Worm (Caenorhabditis elegans) whole organism, midembryonic: ENCODE results near the gene top-3.
A peak's percentile ranks its signal among the peaks of the same experiment; 100 is the strongest.

Source experiments
- T22C8.4 ChIP-seq: fragments of 200-800 bp; sonication (Bioruptor generic); IDR thresholded peaks from 2 replicates; pipeline ENCODE4 v1.3.6; 2022; ENCODE audit warnings: missing genetic modification characterization, missing compliant biosample characterization
- cog-1 ChIP-seq: sonication (generic microtip); optimal IDR thresholded peaks from 2 replicates; lab custom pipeline; 2016; ENCODE audit warnings: missing genetic modification characterization, missing compliant biosample characterization
- flt-1 ChIP-seq: fragments of 200-800 bp; sonication (Bioruptor generic); IDR thresholded peaks from 2 replicates; pipeline ENCODE4 v1.3.6; 2022; ENCODE audit warnings: missing genetic modification characterization, missing compliant biosample characterization
- klf-2 ChIP-seq: fragments of 200-800 bp; sonication (Bioruptor generic); conservative IDR thresholded peaks from 2 replicates; pipeline ENCODE4 v1.3.6; 2022; ENCODE audit warnings: missing genetic modification reagents, missing genetic modification characterization, missing compliant biosample characterization
- med-1 ChIP-seq: sonication (generic microtip); optimal IDR thresholded peaks from 2 replicates; lab custom pipeline; 2017; ENCODE audit warnings: missing genetic modification characterization, mild to moderate bottlenecking, missing compliant biosample characterization, antibody characterized with exemption, missing genetic modification reagents; ENCODE audit not compliant: insufficient read depth
- ref-1 ChIP-seq: fragments of 200-800 bp; sonication (Bioruptor generic); conservative IDR thresholded peaks from 2 replicates; pipeline ENCODE4 v1.3.6; 2022; ENCODE audit warnings: missing genetic modification reagents, missing genetic modification characterization, missing compliant biosample characterization
- tab-1 ChIP-seq: fragments of 200-800 bp; sonication (Bioruptor generic); IDR thresholded peaks from 2 replicates; pipeline ENCODE4 v1.3.6; 2022; ENCODE audit warnings: missing genetic modification characterization, missing compliant biosample characterization
- ztf-23 ChIP-seq: fragments of 200-800 bp; sonication (Bioruptor generic); IDR thresholded peaks from 2 replicates; pipeline ENCODE4 v1.3.6; 2022; ENCODE audit warnings: missing genetic modification reagents, missing genetic modification characterization, missing compliant biosample characterization
- ztf-29 ChIP-seq: fragments of 200-800 bp; sonication (Bioruptor generic); IDR thresholded peaks from 2 replicates; pipeline ENCODE4 v1.3.6; 2022; ENCODE audit warnings: missing genetic modification reagents, missing genetic modification characterization, missing compliant biosample characterization

Gene top-3

DNA sequence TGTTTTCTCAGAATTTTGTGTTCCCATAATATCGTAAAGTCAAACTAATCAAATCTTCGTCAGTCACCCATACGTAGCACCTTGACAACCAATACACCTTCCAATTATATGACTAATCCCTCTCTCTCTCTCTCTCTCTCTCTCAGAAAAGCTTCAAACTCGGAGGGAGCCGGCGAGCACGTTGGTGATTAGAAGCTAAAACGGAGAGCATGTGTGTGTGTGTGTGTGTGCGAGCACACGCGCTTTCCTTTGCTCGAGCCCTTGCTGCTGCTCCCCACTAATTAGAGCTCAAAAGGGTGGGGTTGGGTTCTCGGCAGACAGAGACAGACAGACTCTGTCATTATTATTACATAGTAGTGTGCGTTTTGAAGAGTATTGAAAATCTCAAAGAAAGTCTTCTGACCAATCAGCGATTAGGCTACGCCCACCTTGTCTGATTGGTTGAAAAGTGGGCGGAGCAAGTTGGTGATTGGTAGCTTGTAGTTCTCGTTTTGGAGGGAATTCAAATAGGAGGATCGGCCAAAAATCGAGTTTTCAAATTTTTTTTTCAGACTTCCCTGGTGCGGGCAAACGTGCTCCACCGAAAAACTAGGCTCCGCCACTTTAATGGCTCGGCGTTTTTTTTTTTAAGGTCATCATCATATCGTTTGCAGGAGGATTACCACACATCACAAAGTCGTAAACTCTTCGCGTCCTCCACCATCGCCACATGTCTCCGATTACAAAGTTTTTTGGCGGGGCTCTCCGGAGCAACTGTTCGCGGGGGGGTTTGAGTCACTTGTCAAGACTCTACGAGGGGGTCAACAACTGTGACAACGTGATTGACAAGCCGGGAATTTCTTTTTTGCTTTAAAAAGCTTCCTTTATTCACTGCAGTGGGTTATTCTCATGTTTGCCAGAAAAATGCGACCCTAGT is 24.7 kb downstream of the top-3 start:
- TF ChIP-seq ref-1 (GFP tag; lab: Robert Waterston, UW) = no peak
- no peak for TF ChIP-seq klf-2 (GFP tag; lab: Robert Waterston, UW)
- no peak for TF ChIP-seq ztf-23 (GFP tag; lab: Robert Waterston, UW)
- TF ChIP-seq tab-1 (GFP tag; lab: Robert Waterston, UW) = no peak
- no peak for TF ChIP-seq cog-1 (tag; lab: Kevin White, UChicago)
- no peak for TF ChIP-seq med-1 (GFP tag; lab: Kevin White, UChicago)
- TF ChIP-seq flt-1 = no peak
- no peak for TF ChIP-seq T22C8.4
- TF ChIP-seq ztf-29 (GFP tag; lab: Robert Waterston, UW) = no peak

- no peak for TF ChIP-seq tab-1 (GFP tag; lab: Robert Waterston, UW)
- TF ChIP-seq med-1 (GFP tag; lab: Kevin White, UChicago) = no peak
- TF ChIP-seq flt-1 = 0 out of 2 replicates have a peak, but pooled peaks have one; percentile 38
- no peak for TF ChIP-seq cog-1 (tag; lab: Kevin White, UChicago)
Measured at ce11 chrIII:11933539-11933938, 26.4 kb downstream of the top-3 start, which contains the start of gene dolk-1. Gene dolk-1 (minus strand): TSS chrIII:11933639.

- TF ChIP-seq T22C8.4 = no peak
- peak; percentile 42; the same call in 1 of the 2 replicates for TF ChIP-seq ref-1 (GFP tag; lab: Robert Waterston, UW)
- peak; percentile 52; the same call in 1 of the 2 replicates for TF ChIP-seq klf-2 (GFP tag; lab: Robert Waterston, UW)
- no peak for TF ChIP-seq med-1 (GFP tag; lab: Kevin White, UChicago)
Measured at ce11 chrIII:11931960-11932359, 28.0 kb downstream of the top-3 start.

DNA sequence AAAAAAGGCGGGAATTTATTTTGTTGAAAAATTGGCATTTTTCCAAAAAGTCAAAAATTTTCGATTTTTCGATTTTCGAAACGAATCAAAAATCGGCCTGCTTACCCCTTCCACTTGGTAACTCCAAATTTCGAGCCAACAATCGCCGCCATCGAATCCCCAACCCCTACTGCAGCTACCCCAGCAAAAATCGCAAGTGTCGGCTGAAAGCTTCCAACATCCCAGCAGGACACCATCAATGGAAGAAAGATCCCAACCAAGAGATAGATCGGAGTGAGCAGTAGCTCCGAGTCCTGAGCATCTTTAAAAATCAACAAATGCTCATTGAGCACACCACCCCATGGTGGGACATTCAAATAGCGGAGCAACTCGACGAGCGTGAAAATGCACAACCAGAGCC is 29.1 kb downstream of the top-3 start:
- TF ChIP-seq flt-1 (no peak), tab-1 (GFP tag; lab: Robert Waterston, UW) (no peak), ztf-29 (GFP tag; lab: Robert Waterston, UW) (no peak), ref-1 (GFP tag; lab: Robert Waterston, UW) (no peak)

ce11 chrIII:11923586-11923985 is 36.4 kb downstream of the top-3 start, which contains the start of gene nft-1:
Gene nft-1 (plus strand): TSS chrIII:11923886.
- TF ChIP-seq klf-2 (GFP tag; lab: Robert Waterston, UW) (no peak), T22C8.4 (no peak), cog-1 (tag; lab: Kevin White, UChicago) (no peak), med-1 (GFP tag; lab: Kevin White, UChicago) (no peak), tab-1 (GFP tag; lab: Robert Waterston, UW) (no peak), ztf-29 (GFP tag; lab: Robert Waterston, UW) (no peak), flt-1 (no peak), ztf-23 (GFP tag; lab: Robert Waterston, UW) (no peak), ref-1 (GFP tag; lab: Robert Waterston, UW) (no peak)

DNA sequence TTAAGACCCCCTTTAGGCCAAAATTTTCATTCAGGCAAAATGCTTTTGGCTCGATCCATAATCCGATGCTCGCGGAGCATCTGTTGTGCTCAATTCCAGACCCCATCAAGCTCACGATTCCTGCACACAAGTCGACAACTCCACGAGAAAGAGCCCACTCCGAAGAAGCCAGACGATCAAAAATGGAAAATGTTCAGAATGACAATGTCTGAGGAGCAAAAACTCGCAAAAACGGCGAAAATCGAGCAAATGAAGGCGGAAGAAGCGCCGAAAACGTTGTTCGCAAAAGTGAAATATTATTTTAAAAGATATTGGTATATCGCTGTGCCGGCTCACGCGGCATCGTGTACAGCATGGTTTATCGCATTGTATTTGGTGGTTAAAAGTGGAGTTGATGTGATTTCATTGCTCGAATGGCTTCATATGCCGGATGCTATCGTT is 38.3 kb downstream of the top-3 start, which contains the start of gene Y56A3A.22:
Y56A3A.22 (plus strand) TSS at position 35 of the 441 bp plus-strand sequence.
- TF ChIP-seq ref-1 (GFP tag; lab: Robert Waterston, UW) (no peak), flt-1 (0 out of 2 replicates have a peak, but pooled peaks have one; percentile 34)

DNA sequence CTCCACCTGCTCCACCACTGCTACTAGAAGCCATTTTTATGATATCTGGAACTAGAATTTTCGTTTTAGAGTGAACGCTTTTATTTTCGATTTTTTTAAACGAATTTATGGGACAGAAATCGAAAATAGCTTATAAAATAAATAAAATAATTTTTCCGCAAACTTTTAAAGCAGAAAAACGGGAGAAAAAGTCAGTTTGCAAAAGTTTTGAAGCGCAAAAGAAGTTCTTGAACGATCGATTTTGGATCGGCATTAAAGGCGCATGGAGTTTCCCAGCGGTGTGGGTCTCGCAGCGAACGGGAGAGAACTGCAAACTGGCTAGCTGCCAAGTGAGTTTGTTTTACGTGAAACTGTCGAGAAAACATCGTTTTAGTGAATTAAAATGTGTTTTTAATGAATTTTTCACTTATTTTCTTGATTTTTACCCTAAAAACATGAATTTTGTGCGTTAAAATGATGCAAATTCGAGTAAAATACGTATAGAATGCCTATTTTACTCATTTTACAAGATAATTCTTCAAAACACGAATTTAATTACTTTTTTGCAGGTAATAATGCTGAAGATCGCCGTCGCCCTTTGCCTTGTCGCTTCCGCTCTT is 39.7 kb downstream of the top-3 start, which contains the start of the genes ccf-1 and trap-4:
ccf-1 (minus strand) TSS at position 51 of the 599 bp plus-strand sequence.
trap-4 (plus strand) TSS at position 549 of the 599 bp plus-strand sequence.
- no peak for TF ChIP-seq med-1 (GFP tag; lab: Kevin White, UChicago)
- 0 out of 2 replicates have a peak, but pooled peaks have one; percentile 15 for TF ChIP-seq T22C8.4
- no peak for TF ChIP-seq flt-1
- no peak for TF ChIP-seq klf-2 (GFP tag; lab: Robert Waterston, UW)
- no peak for TF ChIP-seq cog-1 (tag; lab: Kevin White, UChicago)
- TF ChIP-seq tab-1 (GFP tag; lab: Robert Waterston, UW) = no peak
- TF ChIP-seq ztf-29 (GFP tag; lab: Robert Waterston, UW) = no peak
- no peak for TF ChIP-seq ref-1 (GFP tag; lab: Robert Waterston, UW)
- TF ChIP-seq ztf-23 (GFP tag; lab: Robert Waterston, UW) = no peak

ce11 chrIII:11918247-11918769 is 41.7 kb downstream of the top-3 start, which contains the start of gene znf-593:
Gene znf-593 (minus strand): TSS chrIII:11918719.
- no peak for TF ChIP-seq cog-1 (tag; lab: Kevin White, UChicago)
- TF ChIP-seq ztf-29 (GFP tag; lab: Robert Waterston, UW) = no peak
- TF ChIP-seq ztf-23 (GFP tag; lab: Robert Waterston, UW) = no peak
- TF ChIP-seq flt-1 = peak; percentile 72; the same call in 1 of the 2 replicates

DNA sequence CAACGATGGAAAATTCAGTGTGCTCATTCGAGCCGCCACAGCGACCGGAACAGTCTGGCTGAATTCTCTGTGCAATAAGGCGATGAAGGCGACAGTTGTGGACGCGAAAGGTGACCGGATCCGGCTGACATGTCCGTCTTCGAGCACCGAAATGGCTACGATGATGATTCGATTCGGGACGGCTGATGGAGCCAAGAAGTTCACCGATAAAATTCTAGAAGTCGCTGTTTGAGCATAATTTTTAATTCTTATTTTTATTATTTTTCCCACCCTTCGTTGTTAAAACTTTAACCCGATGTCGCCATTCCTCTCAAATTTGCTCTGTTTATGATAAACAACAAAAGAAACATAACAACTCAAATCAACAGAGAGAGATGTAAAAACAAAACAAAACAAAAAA is 42.5 kb downstream of the top-3 start:
- TF ChIP-seq ztf-23 (GFP tag; lab: Robert Waterston, UW) (no peak), ztf-29 (GFP tag; lab: Robert Waterston, UW) (no peak), tab-1 (GFP tag; lab: Robert Waterston, UW) (no peak), flt-1 (no peak), cog-1 (tag; lab: Kevin White, UChicago) (no peak), klf-2 (GFP tag; lab: Robert Waterston, UW) (no peak), ref-1 (GFP tag; lab: Robert Waterston, UW) (no peak), med-1 (GFP tag; lab: Kevin White, UChicago) (no peak), T22C8.4 (no peak)
